Fruit fly (Drosophila melanogaster) whole organism, embryonic: ENCODE measurements around the gene tws.

Source experiments
- Awh ChIP-seq: fragments of 200-800 bp; sonication (Bioruptor generic); IDR thresholded peaks from 2 replicates; pipeline ENCODE4, ENCODE4 v1.3.6; 2022; ENCODE audit warnings: missing biosample characterization, missing genetic modification characterization
- B-H2 ChIP-seq: fragments of 200-800 bp; sonication (Bioruptor generic); optimal IDR thresholded peaks from 2 replicates; lab custom pipeline; 2018; ENCODE audit warnings: missing biosample characterization, mild to moderate bottlenecking, missing genetic modification characterization
- CG11695 ChIP-seq: fragments of 200-800 bp; sonication (Bioruptor generic); IDR thresholded peaks from 3 replicates; pipeline ENCODE4 v1.3.6; 2022; ENCODE audit warnings: missing biosample characterization, missing genetic modification characterization
- CG11696 ChIP-seq: fragments of 200-800 bp; sonication (Bioruptor generic); IDR thresholded peaks from 2 replicates; pipeline ENCODE4 v1.3.6; 2022; ENCODE audit warnings: missing biosample characterization, missing genetic modification characterization
- CG14710 ChIP-seq: fragments of 200-800 bp; sonication (Bioruptor generic); optimal IDR thresholded peaks from 3 replicates; lab custom pipeline; 2019; ENCODE audit warnings: missing biosample characterization, mild to moderate bottlenecking, missing genetic modification characterization, moderate library complexity
- CG15073 ChIP-seq: fragments of 200-800 bp; sonication (Bioruptor generic); optimal IDR thresholded peaks from 2 replicates; lab custom pipeline; 2016; ENCODE audit warnings: missing biosample characterization, missing genetic modification characterization
- CG17359 ChIP-seq: fragments of 200-800 bp; sonication (Bioruptor generic); optimal IDR thresholded peaks from 3 replicates; lab custom pipeline; 2018; ENCODE audit warnings: missing biosample characterization, mild to moderate bottlenecking, missing genetic modification characterization, moderate library complexity
- CG17568 ChIP-seq: fragments of 200-800 bp; sonication (Bioruptor generic); optimal IDR thresholded peaks from 2 replicates; lab custom pipeline; 2018; ENCODE audit warnings: missing biosample characterization, mild to moderate bottlenecking, missing genetic modification characterization, moderate library complexity
- CG18011 ChIP-seq: fragments of 200-800 bp; sonication (Bioruptor generic); optimal IDR thresholded peaks from 2 replicates; lab custom pipeline; 2017; ENCODE audit warnings: missing biosample characterization, missing genetic modification characterization, mild to moderate bottlenecking, moderate library complexity, missing genotype
- CG2202 ChIP-seq: fragments of 200-800 bp; sonication (Bioruptor generic); optimal IDR thresholded peaks from 2 replicates; lab custom pipeline; 2018; ENCODE audit warnings: missing biosample characterization, mild to moderate bottlenecking, missing genetic modification characterization
- CG2889 ChIP-seq: fragments of 200-800 bp; sonication (Bioruptor generic); IDR thresholded peaks from 3 replicates; pipeline ENCODE4 v1.3.6; 2022; ENCODE audit warnings: missing biosample characterization, missing genetic modification characterization
- CG30431 ChIP-seq: fragments of 200-800 bp; sonication (Bioruptor generic); optimal IDR thresholded peaks from 2 replicates; lab custom pipeline; 2017; ENCODE audit warnings: missing biosample characterization, missing genetic modification characterization
- CG31224 ChIP-seq: fragments of 200-800 bp; sonication (Bioruptor generic); IDR thresholded peaks from 2 replicates; pipeline ENCODE4 v1.3.6; 2022; ENCODE audit warnings: missing biosample characterization, missing genetic modification characterization
- CG3163 ChIP-seq: fragments of 200-800 bp; sonication (Bioruptor generic); optimal IDR thresholded peaks from 3 replicates; lab custom pipeline; 2016; ENCODE audit warnings: missing biosample characterization, missing genetic modification characterization
- CG3407 ChIP-seq: fragments of 200-800 bp; sonication (Bioruptor generic); optimal IDR thresholded peaks from 2 replicates; lab custom pipeline; 2018; ENCODE audit warnings: missing biosample characterization, mild to moderate bottlenecking, missing genetic modification characterization
- CG4820 ChIP-seq: fragments of 200-800 bp; sonication (Bioruptor generic); optimal IDR thresholded peaks from 3 replicates; lab custom pipeline; 2016; ENCODE audit warnings: missing biosample characterization, missing genetic modification characterization
- CG8281 ChIP-seq: fragments of 200-800 bp; sonication (Bioruptor generic); optimal IDR thresholded peaks from 2 replicates; lab custom pipeline; 2018; ENCODE audit warnings: missing biosample characterization, mild to moderate bottlenecking, missing genetic modification characterization, moderate library complexity
- CG8924 ChIP-seq: fragments of 200-800 bp; optimal IDR thresholded peaks from 3 replicates; lab custom pipeline; 2019; ENCODE audit warnings: missing biosample characterization, mild to moderate bottlenecking, missing genetic modification characterization, moderate library complexity
- CG9876 ChIP-seq: fragments of 200-800 bp; sonication (Bioruptor generic); optimal IDR thresholded peaks from 2 replicates; lab custom pipeline; 2016; ENCODE audit warnings: missing biosample characterization, missing genetic modification characterization
- CoRest ChIP-seq: fragments of 200-800 bp; sonication (Bioruptor generic); optimal IDR thresholded peaks from 3 replicates; lab custom pipeline; 2018; ENCODE audit warnings: missing biosample characterization, mild to moderate bottlenecking, missing genetic modification characterization, moderate library complexity
- Dek ChIP-seq: fragments of 200-800 bp; sonication (Bioruptor generic); optimal IDR thresholded peaks from 3 replicates; lab custom pipeline; 2019; ENCODE audit warnings: missing biosample characterization, mild to moderate bottlenecking, missing genetic modification characterization, moderate library complexity
- Dip3 ChIP-seq: fragments of 200-800 bp; sonication (Bioruptor generic); optimal IDR thresholded peaks from 3 replicates; lab custom pipeline; 2016; ENCODE audit warnings: missing biosample characterization, missing genetic modification characterization
- HmgZ ChIP-seq: fragments of 200-800 bp; sonication (Bioruptor generic); optimal IDR thresholded peaks from 2 replicates; lab custom pipeline; 2018; ENCODE audit warnings: missing biosample characterization, mild to moderate bottlenecking, missing genetic modification characterization
- Hr51 ChIP-seq, 2 experiments: fragments of 200-800 bp; sonication (Bioruptor generic); optimal IDR thresholded peaks; 2 replicates in 1 of 2; 3 replicates in 1 of 2; lab custom pipeline; 2016 to 2018; ENCODE audit warnings: missing biosample characterization in 2 of 2, missing genetic modification characterization in 2 of 2, mild to moderate bottlenecking in 1 of 2, moderate library complexity in 1 of 2
- Hsf ChIP-seq: fragments of 200-800 bp; sonication (Bioruptor generic); optimal IDR thresholded peaks from 3 replicates; lab custom pipeline; 2016; ENCODE audit warnings: missing biosample characterization, missing genetic modification characterization
- MTF-1 ChIP-seq: fragments of 200-800 bp; sonication (Bioruptor generic); optimal IDR thresholded peaks from 2 replicates; lab custom pipeline; 2018; ENCODE audit warnings: missing biosample characterization, mild to moderate bottlenecking, missing genetic modification characterization, borderline replicate concordance
- Med ChIP-seq: fragments of 200-800 bp; sonication (Bioruptor generic); peaks from one replicate; lab custom pipeline; 2016; ENCODE audit warnings: missing biosample characterization, missing genetic modification characterization, mild to moderate bottlenecking, inconsistent platforms, moderate library complexity
- Oaz ChIP-seq: fragments of 200-800 bp; sonication (Bioruptor generic); IDR thresholded peaks from 2 replicates; pipeline ENCODE4 v1.3.6; 2022; ENCODE audit warnings: missing biosample characterization, missing genetic modification characterization
- Trl ChIP-seq, 3 experiments: fragments of >200 bp in 2 of 3; fragments of 200-800 bp in 1 of 3; sonication (Bioruptor generic) in 1 of 3; optimal IDR thresholded peaks; 2 replicates in 1 of 3; 3 replicates in 2 of 3; lab custom pipeline; 2016 to 2017; ENCODE audit warnings: missing biosample characterization in 1 of 3, missing genetic modification characterization in 1 of 3
- dmrt11E ChIP-seq: fragments of 200-800 bp; sonication (Bioruptor generic); optimal IDR thresholded peaks from 3 replicates; lab custom pipeline; 2018; ENCODE audit warnings: missing biosample characterization, mild to moderate bottlenecking, missing genetic modification characterization, moderate library complexity
- dysf ChIP-seq: fragments of 200-800 bp; sonication (Bioruptor generic); IDR thresholded peaks from 3 replicates; pipeline ENCODE4 v1.3.6; 2022; ENCODE audit warnings: missing biosample characterization, missing genetic modification characterization
- exex ChIP-seq: fragments of 200-800 bp; sonication (Bioruptor generic); optimal IDR thresholded peaks from 4 replicates; lab custom pipeline; 2018; ENCODE audit warnings: missing biosample characterization, mild to moderate bottlenecking, missing genetic modification characterization, moderate library complexity
- fd64A ChIP-seq: fragments of 200-800 bp; sonication (Bioruptor generic); optimal IDR thresholded peaks from 3 replicates; lab custom pipeline; 2018; ENCODE audit warnings: missing biosample characterization, mild to moderate bottlenecking, missing genetic modification characterization
- gcm2 ChIP-seq: fragments of 200-800 bp; sonication (Bioruptor generic); optimal IDR thresholded peaks from 2 replicates; lab custom pipeline; 2016; ENCODE audit warnings: missing biosample characterization, missing genetic modification characterization
- gem ChIP-seq: fragments of 200-800 bp; sonication (Bioruptor generic); optimal IDR thresholded peaks from 2 replicates; lab custom pipeline; 2019; ENCODE audit warnings: missing biosample characterization, mild to moderate bottlenecking, missing genetic modification characterization, moderate library complexity
- h ChIP-seq: fragments of >200 bp; optimal IDR thresholded peaks from 2 replicates; lab custom pipeline; 2017
- luna ChIP-seq: fragments of 200-800 bp; sonication (Bioruptor generic); optimal IDR thresholded peaks from 2 replicates; lab custom pipeline; 2016; ENCODE audit warnings: missing biosample characterization, missing genetic modification characterization
- odd ChIP-seq: fragments of 200-800 bp; sonication (Bioruptor generic); optimal IDR thresholded peaks from 2 replicates; lab custom pipeline; 2017; ENCODE audit warnings: missing biosample characterization, mild to moderate bottlenecking, missing genetic modification characterization
- org-1 ChIP-seq: fragments of 200-800 bp; sonication (Bioruptor generic); optimal IDR thresholded peaks from 2 replicates; lab custom pipeline; 2017; ENCODE audit warnings: missing biosample characterization, missing genetic modification characterization
- otp ChIP-seq: fragments of 200-800 bp; sonication (Bioruptor generic); IDR thresholded peaks from 3 replicates; pipeline ENCODE4, ENCODE4 v1.3.6; 2022; ENCODE audit warnings: missing biosample characterization, missing genetic modification characterization
- sc ChIP-seq, 3 experiments: fragments of >200 bp in 2 of 3; fragments of 200-800 bp in 1 of 3; sonication (Bioruptor generic) in 1 of 3; optimal IDR thresholded peaks; 2 replicates in 2 of 3; 3 replicates in 1 of 3; lab custom pipeline; 2017; ENCODE audit warnings: mild to moderate bottlenecking in 1 of 3, missing biosample characterization in 1 of 3, missing genetic modification characterization in 1 of 3, missing genetic modification reagents in 1 of 3
- seq ChIP-seq: fragments of 200-800 bp; sonication (Bioruptor generic); IDR thresholded peaks from 2 replicates; pipeline ENCODE4 v1.3.6; 2022; ENCODE audit warnings: missing biosample characterization, missing genetic modification characterization
- sob ChIP-seq: fragments of 200-800 bp; sonication (Bioruptor generic); IDR thresholded peaks from 2 replicates; pipeline ENCODE4 v1.3.6; 2022; ENCODE audit warnings: missing biosample characterization, missing genetic modification characterization
- tll ChIP-seq, 2 experiments: fragments of 200-800 bp in 1 of 2; fragments of >200 bp in 1 of 2; sonication (Bioruptor generic) in 1 of 2; optimal IDR thresholded peaks; 2 replicates each; lab custom pipeline; 2017 to 2019; ENCODE audit warnings: missing biosample characterization in 2 of 2, missing genetic modification characterization in 2 of 2, mild to moderate bottlenecking in 1 of 2, moderate library complexity in 1 of 2
- wek ChIP-seq: fragments of 200-800 bp; sonication (Bioruptor generic); optimal IDR thresholded peaks from 3 replicates; lab custom pipeline; 2018; ENCODE audit warnings: missing biosample characterization, mild to moderate bottlenecking, missing genetic modification characterization, moderate library complexity
- zen ChIP-seq: fragments of 200-800 bp; sonication (Bioruptor generic); optimal IDR thresholded peaks from 3 replicates; lab custom pipeline; 2018; ENCODE audit warnings: missing biosample characterization, mild to moderate bottlenecking, missing genetic modification characterization, moderate library complexity
- zfh1 ChIP-seq: fragments of 200-800 bp; sonication (Bioruptor generic); IDR thresholded peaks from 3 replicates; pipeline ENCODE4 v1.3.6; 2022; ENCODE audit warnings: missing biosample characterization, missing genetic modification characterization
- zfh2 ChIP-seq: fragments of 200-800 bp; sonication (Bioruptor generic); optimal IDR thresholded peaks from 2 replicates; lab custom pipeline; 2016; ENCODE audit warnings: missing biosample characterization, missing genetic modification characterization

The tws gene

DNA sequence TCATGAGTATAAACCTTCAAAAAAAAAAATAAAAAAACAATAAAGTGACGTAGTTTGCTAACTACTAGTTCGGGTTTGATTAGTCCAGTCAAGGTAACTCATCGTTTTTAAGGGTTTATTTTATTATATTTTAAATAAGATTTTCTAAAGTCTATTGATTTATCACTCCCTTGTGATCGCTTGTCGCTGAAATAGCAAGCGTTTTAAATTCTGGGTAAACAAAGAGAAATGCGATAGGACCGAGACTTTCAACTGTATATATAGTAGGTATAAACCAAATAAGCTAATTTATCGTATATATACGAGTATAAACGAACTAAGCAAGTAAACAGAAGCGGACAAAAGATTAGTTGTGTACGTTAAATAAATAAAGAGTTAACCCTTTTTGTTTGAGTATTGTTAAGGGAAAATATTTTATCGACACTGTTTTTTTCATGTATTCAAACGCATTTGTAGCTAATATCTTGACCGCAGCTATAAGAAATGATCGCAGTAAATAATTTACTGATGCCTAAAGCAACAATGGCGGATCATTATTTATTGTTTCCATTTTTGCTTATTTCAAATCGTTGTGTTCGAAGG lies 29.0 kb upstream of the tws start (continued):
- TF ChIP-seq CG9876 (GFP tag; lab: Kevin White, UChicago) (no peak), odd (GFP tag; lab: Kevin White, UChicago) (peak; percentile 19), CG8281 (peak; percentile 25), Dek (peak; percentile 12), sob (GFP tag; lab: Robert Waterston, UW) (0 out of 2 replicates have a peak, but pooled peaks have one; percentile 35), CG3407 (GFP tag; lab: Kevin White, UChicago) (peak; percentile 49), dmrt11E (tag; lab: Kevin White, UChicago) (peak; percentile 55), otp (GFP tag; lab: Robert Waterston, UW) (peak; percentile 57; the same call in 2 of the 3 replicates), tll (GFP tag; optimal IDR thresholded peaks at IDR 0.05; lab: Kevin White, UChicago) (no peak), sc (optimal IDR thresholded peaks at IDR 0.05; lab: Kevin White, UChicago) (no peak), sc (GFP tag; optimal IDR thresholded peaks at IDR 0.05; lab: Kevin White, UChicago) (peak; percentile 4), Trl (optimal IDR thresholded peaks at IDR 0.05; lab: Kevin White, UChicago) (no peak), Trl (GFP tag; optimal IDR thresholded peaks at IDR 0.05; lab: Kevin White, UChicago) (peak; percentile 34), CG3163 (GFP tag; lab: Kevin White, UChicago) (no peak), zen (tag; lab: Kevin White, UChicago) (no peak), gcm2 (GFP tag; lab: Kevin White, UChicago) (peak; percentile 3), B-H2 (GFP tag; lab: Kevin White, UChicago) (peak; percentile 25), CG2889 (peak; percentile 25; the same call in 1 of the 3 replicates), fd64A (GFP tag; lab: Kevin White, UChicago) (peak; percentile 16), exex (tag; lab: Kevin White, UChicago) (no peak), Hr51 (GFP tag; optimal IDR thresholded peaks at IDR 0.05; lab: Kevin White, UChicago) (peak in 1 of 2 experiments; percentile 15), HmgZ (tag; lab: Kevin White, UChicago) (peak; percentile 29), org-1 (GFP tag; lab: Kevin White, UChicago) (peak; percentile 5), CG8924 (peak; percentile 10), wek (peak; percentile 46), CoRest (tag; lab: Kevin White, UChicago) (peak; percentile 57), Dip3 (GFP tag; lab: Kevin White, UChicago) (no peak), CG18011 (GFP tag; lab: Kevin White, UChicago) (peak; percentile 14), CG30431 (GFP tag; lab: Kevin White, UChicago) (peak; percentile 15), Med (peak; percentile 92), CG4820 (GFP tag; lab: Kevin White, UChicago) (no peak), CG14710 (tag; lab: Kevin White, UChicago) (no peak), seq (GFP tag; lab: Robert Waterston, UW) (peak; percentile 45; the same call in 1 of the 2 replicates), CG11696 (GFP tag; lab: Robert Waterston, UW) (peak; percentile 71), CG2202 (no peak), h (lab: Kevin White, UChicago) (no peak), Hsf (peak; percentile 19), zfh1 (0 out of 3 replicates have a peak, but pooled peaks have one; percentile 49), gem (tag; lab: Kevin White, UChicago) (peak; percentile 62), CG17359 (tag; lab: Kevin White, UChicago) (peak; percentile 38), CG15073 (GFP tag; lab: Kevin White, UChicago) (no peak), zfh2 (no peak), luna (peak; percentile 42), MTF-1 (GFP tag; lab: Kevin White, UChicago) (no peak), CG11695 (GFP tag; lab: Robert Waterston, UW) (peak; percentile 52; the same call in 1 of the 3 replicates), dysf (GFP tag; lab: Robert Waterston, UW) (no peak), CG31224 (peak; percentile 44; the same call in 1 of the 2 replicates), Awh (GFP tag; lab: Robert Waterston, UW) (0 out of 2 replicates have a peak, but pooled peaks have one; percentile 7), Oaz (GFP tag; lab: Robert Waterston, UW) (no peak), CG17568 (peak; percentile 20)
